Worm (Caenorhabditis elegans): ENCODE measurements around the gene tsp-11.
A peak's percentile ranks its signal among the peaks of the same experiment; 100 is the strongest.

Gene tsp-11

ce11 chrX:9161253-9161904, 1.6 kb upstream of the tsp-11 start:
- TF ChIP-seq ceh-19 (GFP tag; optimal IDR thresholded peaks at IDR 0.05) (no peak), nhr-232 (tag; optimal IDR thresholded peaks at IDR 0.05) (no peak), npax-4 (tag; optimal IDR thresholded peaks at IDR 0.05) (no peak), ceh-31 (tag; optimal IDR thresholded peaks at IDR 0.05) (no peak), ceh-34 (tag; optimal IDR thresholded peaks at IDR 0.05) (no peak), ceh-14 (tag; optimal IDR thresholded peaks at IDR 0.05) (no peak), pha-4 (tag; optimal IDR thresholded peaks at IDR 0.05) (no peak), ceh-18 (tag; optimal IDR thresholded peaks at IDR 0.05) (peak; percentile 73), hlh-30 (tag; optimal IDR thresholded peaks at IDR 0.05; ENCODE audit: insufficient read depth) (no peak), unc-42 (tag; optimal IDR thresholded peaks at IDR 0.05) (peak; percentile 87), rnt-1 (tag; optimal IDR thresholded peaks at IDR 0.05) (peak; percentile 4), ets-4 (tag; optimal IDR thresholded peaks at IDR 0.05) (no peak), C08G9.2 (tag; optimal IDR thresholded peaks at IDR 0.05) (no peak), unc-55 (GFP tag; optimal IDR thresholded peaks at IDR 0.05) (peak; percentile 67), pros-1 (tag; optimal IDR thresholded peaks at IDR 0.05) (no peak)

- no peak for TF ChIP-seq hlh-13 (GFP tag; optimal IDR thresholded peaks at IDR 0.05)
- no peak for TF ChIP-seq pat-9 (tag; optimal IDR thresholded peaks at IDR 0.05)
- TF ChIP-seq hlh-8 (tag; optimal IDR thresholded peaks at IDR 0.05): no peak
- TF ChIP-seq gmeb-2 (tag; optimal IDR thresholded peaks at IDR 0.05): no peak
- TF ChIP-seq Y22D7AL.16 (tag; optimal IDR thresholded peaks at IDR 0.05): no peak
- no peak for TF ChIP-seq ceh-14 (tag; optimal IDR thresholded peaks at IDR 0.05)
- no peak for TF ChIP-seq madf-2 (tag; optimal IDR thresholded peaks at IDR 0.05)
- no peak for TF ChIP-seq C38D4.7 (GFP tag; optimal IDR thresholded peaks at IDR 0.05)
- no peak for TF ChIP-seq ceh-9 (tag; optimal IDR thresholded peaks at IDR 0.05)
- no peak for TF ChIP-seq ceh-30 (tag; optimal IDR thresholded peaks at IDR 0.05)
- TF ChIP-seq unc-86 (tag; optimal IDR thresholded peaks at IDR 0.05): no peak
- no peak for TF ChIP-seq lim-6 (tag; optimal IDR thresholded peaks at IDR 0.05)
- no peak for TF ChIP-seq tbx-2 (tag; optimal IDR thresholded peaks at IDR 0.05)
- TF ChIP-seq ceh-34 (tag; optimal IDR thresholded peaks at IDR 0.05): no peak
- no peak for TF ChIP-seq hlh-30 (tag; optimal IDR thresholded peaks at IDR 0.05; ENCODE audit: insufficient read depth)
- no peak for TF ChIP-seq elt-2 (tag; optimal IDR thresholded peaks at IDR 0.05)
- no peak for TF ChIP-seq K02D7.2 (tag; optimal IDR thresholded peaks at IDR 0.05)
- TF ChIP-seq F13H6.1 (tag; optimal IDR thresholded peaks at IDR 0.05): no peak
- no peak for TF ChIP-seq odd-2 (tag; optimal IDR thresholded peaks at IDR 0.05)
- TF ChIP-seq pax-1 (tag; optimal IDR thresholded peaks at IDR 0.05): no peak
Measured at ce11 chrX:9166921-9167320, 4.0 kb downstream of the tsp-11 start, which contains the start of gene B0563.10. Gene B0563.10 (minus strand): TSS chrX:9167245.

ce11 chrX:9168239-9168638, 5.3 kb downstream of the tsp-11 start, which contains the start of gene B0563.9:
Gene B0563.9 (plus strand): TSS chrX:9168539.
- TF ChIP-seq elt-4 (tag; optimal IDR thresholded peaks at IDR 0.05) (no peak), C38D4.7 (GFP tag; optimal IDR thresholded peaks at IDR 0.05) (no peak), K09A11.1 (tag; optimal IDR thresholded peaks at IDR 0.05; ENCODE audit: insufficient read depth) (no peak), fkh-10 (GFP tag; optimal IDR thresholded peaks at IDR 0.05) (no peak), unc-3 (GFP tag; conservative IDR thresholded peaks at IDR 0.05) (no peak), unc-3 (tag; optimal IDR thresholded peaks at IDR 0.05) (no peak), C08G9.2 (tag; optimal IDR thresholded peaks at IDR 0.05) (no peak), ets-4 (tag; optimal IDR thresholded peaks at IDR 0.05) (no peak), ceh-18 (tag; optimal IDR thresholded peaks at IDR 0.05) (no peak), elt-2 (tag; optimal IDR thresholded peaks at IDR 0.05) (no peak), lim-6 (tag; optimal IDR thresholded peaks at IDR 0.05) (no peak), ceh-48 (tag; optimal IDR thresholded peaks at IDR 0.05) (no peak), ceh-22 (tag; optimal IDR thresholded peaks at IDR 0.05) (no peak), pax-1 (tag; optimal IDR thresholded peaks at IDR 0.05) (no peak)
